Worm (Caenorhabditis elegans) whole organism, late embryonic: ENCODE results near the gene R04B3.2.

Experiments
- ama-1 ChIP-seq: fragments of 150-350 bp; optimal IDR thresholded peaks from 2 replicates; lab custom pipeline; 2014
- ceh-34 ChIP-seq: sonication (generic microtip); optimal IDR thresholded peaks from 2 replicates; lab custom pipeline; 2016; ENCODE audit warnings: mild to moderate bottlenecking, missing genetic modification characterization, missing compliant biosample characterization
- ets-4 ChIP-seq: sonication (generic microtip); optimal IDR thresholded peaks from 2 replicates; lab custom pipeline; 2016; ENCODE audit warnings: missing genetic modification characterization, missing compliant biosample characterization
- ref-2 ChIP-seq: sonication (generic microtip); optimal IDR thresholded peaks from 2 replicates; lab custom pipeline; 2016; ENCODE audit warnings: missing genetic modification characterization, missing compliant biosample characterization

DNA sequence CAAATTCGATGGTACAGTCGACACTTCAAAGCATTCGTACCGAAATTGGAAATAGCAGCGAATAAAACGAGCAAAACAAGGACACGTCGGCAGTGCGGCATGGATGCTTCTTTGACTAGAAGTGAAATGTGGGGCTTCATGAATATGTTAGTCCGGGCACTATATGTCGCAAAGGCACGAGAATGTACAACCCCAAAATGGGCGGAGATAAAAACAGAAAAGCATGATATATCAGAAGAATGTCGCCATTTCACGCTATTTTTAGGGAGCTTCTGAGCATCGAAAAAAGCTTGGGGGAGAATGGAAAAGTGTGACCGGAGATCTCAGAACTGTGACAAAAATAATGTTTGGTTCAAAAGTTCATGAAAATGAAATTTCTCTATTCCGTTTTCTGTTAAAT, 30.2 kb downstream of the R04B3.2 start, which contains the start of gene T07D1.3:
- TF ChIP-seq ets-4 (no peak), ceh-34 (tag; lab: Kevin White, UChicago) (no peak), ref-2 (tag; lab: Kevin White, UChicago) (no peak), ama-1 (lab: Kevin White, UChicago) (no peak)
